Worm (Caenorhabditis elegans): ENCODE data around the gene aly-2.

The aly-2 gene

DNA sequence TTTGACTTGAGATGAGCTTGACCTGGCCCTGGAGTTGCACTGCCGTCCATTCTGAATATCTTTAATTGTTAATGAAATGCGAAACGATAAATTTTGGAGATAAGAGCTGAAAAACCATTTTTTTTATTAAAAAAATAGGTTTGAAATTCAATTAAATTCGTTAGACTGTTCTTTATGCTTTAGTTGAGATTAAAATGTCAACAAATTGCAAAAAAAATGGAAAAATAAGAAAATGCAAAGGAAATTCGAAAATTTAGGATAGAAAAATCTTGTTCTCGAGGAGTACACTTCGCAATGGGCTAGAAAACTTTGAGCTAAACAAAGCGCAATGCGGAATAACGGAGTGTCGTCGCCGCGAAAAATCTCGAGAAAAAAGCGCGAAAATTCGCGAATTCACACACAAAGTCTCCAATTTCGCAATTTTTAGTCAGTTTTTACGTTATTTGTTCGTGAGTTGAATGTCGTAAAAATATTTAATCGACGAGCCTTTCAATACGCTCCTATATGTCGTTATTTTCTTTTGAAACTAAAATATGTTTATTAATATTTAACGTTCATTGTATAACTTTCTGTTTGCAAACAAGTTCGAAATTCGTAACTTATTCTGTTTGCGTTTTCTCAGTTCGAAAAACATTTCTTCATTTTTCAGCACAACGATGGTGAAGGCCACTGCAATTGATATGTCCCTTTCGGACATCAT is at the start of gene aly-2, which contains the start of gene rpb-12:
TSS of gene aly-2 (plus strand) at position 650 of the 700 bp plus-strand sequence.
TSS of gene rpb-12 (minus strand) at position 51 of the 700 bp plus-strand sequence.
- peak; percentile 35 for TF ChIP-seq tbx-2 (tag; optimal IDR thresholded peaks at IDR 0.05)
- no peak for TF ChIP-seq syd-9 (tag; optimal IDR thresholded peaks at IDR 0.05)
- no peak for TF ChIP-seq nhr-232 (tag; optimal IDR thresholded peaks at IDR 0.05)
- peak; percentile 40 for TF ChIP-seq elt-2 (tag; optimal IDR thresholded peaks at IDR 0.05)
- TF ChIP-seq ceh-18 (tag; optimal IDR thresholded peaks at IDR 0.05): no peak
- no peak for TF ChIP-seq hlh-13 (GFP tag; optimal IDR thresholded peaks at IDR 0.05)

ce11 chrIV:9098942-9099341 is 48.3 kb upstream of the aly-2 start, which contains the start of gene gldi-10:
Gene gldi-10, plus strand, starts transcription at chrIV:9099242.
- no peak for TF ChIP-seq tbx-2 (tag; optimal IDR thresholded peaks at IDR 0.05)
- no peak for TF ChIP-seq ceh-31 (tag; optimal IDR thresholded peaks at IDR 0.05)
- TF ChIP-seq lim-6 (tag; optimal IDR thresholded peaks at IDR 0.05): no peak
- no peak for TF ChIP-seq unc-86 (tag; optimal IDR thresholded peaks at IDR 0.05)
- no peak for TF ChIP-seq unc-3 (GFP tag; conservative IDR thresholded peaks at IDR 0.05)
- no peak for TF ChIP-seq unc-3 (tag; optimal IDR thresholded peaks at IDR 0.05)
- TF ChIP-seq pax-1 (tag; optimal IDR thresholded peaks at IDR 0.05): no peak
- TF ChIP-seq odd-2 (tag; optimal IDR thresholded peaks at IDR 0.05): no peak

ce11 chrIV:9100835-9101234 is 46.4 kb upstream of the aly-2 start:
- TF ChIP-seq ref-2 (tag; optimal IDR thresholded peaks at IDR 0.05) (no peak), ceh-2 (tag; optimal IDR thresholded peaks at IDR 0.05) (no peak), pat-9 (tag; optimal IDR thresholded peaks at IDR 0.05) (no peak), K09A11.1 (tag; optimal IDR thresholded peaks at IDR 0.05; ENCODE audit: insufficient read depth) (no peak), zip-5 (tag; optimal IDR thresholded peaks at IDR 0.05) (no peak), pros-1 (tag; optimal IDR thresholded peaks at IDR 0.05) (no peak), hlh-13 (GFP tag; optimal IDR thresholded peaks at IDR 0.05) (no peak), ceh-22 (tag; optimal IDR thresholded peaks at IDR 0.05) (no peak), elt-4 (tag; optimal IDR thresholded peaks at IDR 0.05) (no peak), sdc-2 (tag; optimal IDR thresholded peaks at IDR 0.05) (no peak), ztf-16 (tag; optimal IDR thresholded peaks at IDR 0.05) (no peak), ceh-19 (GFP tag; optimal IDR thresholded peaks at IDR 0.05) (no peak)

DNA sequence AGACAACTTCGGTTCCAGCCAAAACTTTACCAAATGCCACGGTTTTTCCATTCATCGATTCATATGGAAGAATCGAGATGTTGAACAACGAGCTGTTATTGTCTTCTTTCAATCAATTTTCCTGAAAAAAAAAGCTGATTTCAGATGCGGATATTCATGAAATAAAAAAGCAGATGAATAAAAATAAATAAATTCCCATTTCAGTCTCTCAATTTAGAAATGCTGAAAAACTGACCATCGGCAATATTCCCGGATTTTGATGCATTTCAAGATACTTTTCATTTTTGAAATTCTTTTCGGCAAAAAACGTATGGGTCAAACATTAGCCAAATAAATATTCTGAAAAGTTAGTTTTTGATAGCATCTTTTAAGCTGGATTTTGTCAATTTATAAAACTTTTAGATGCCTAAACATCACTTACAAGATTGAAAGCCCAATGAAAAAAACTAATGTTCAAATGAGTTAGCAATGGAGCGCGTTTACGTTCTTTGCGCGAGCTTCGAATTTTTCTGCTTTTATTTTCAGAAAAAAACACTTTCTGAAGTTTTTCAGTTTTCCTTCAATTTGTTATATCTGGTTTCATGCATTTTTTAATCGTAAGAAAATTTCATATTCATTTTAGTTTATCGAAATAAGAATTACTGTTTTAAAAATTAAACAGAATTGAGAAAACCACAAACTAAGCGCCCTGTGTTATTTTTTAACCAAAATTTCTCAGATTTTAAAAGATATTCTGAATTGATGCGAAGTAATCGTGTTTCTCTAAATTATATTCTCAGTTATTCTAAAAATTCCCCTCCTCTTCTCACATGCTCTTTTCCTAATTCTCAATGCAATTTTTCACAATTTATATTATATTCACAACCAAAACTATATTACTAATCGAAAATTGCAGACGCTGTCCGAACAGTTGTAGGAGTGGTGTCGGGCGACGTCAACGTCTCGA is 42.9 kb upstream of the aly-2 start, which contains the start of the genes C01F6.14 and fem-3:
TSS of gene C01F6.14 (minus strand) at position 51 of the 946 bp plus-strand sequence.
TSS of gene fem-3 (plus strand) at position 896 of the 946 bp plus-strand sequence.
- TF ChIP-seq ceh-34 (tag; optimal IDR thresholded peaks at IDR 0.05) (no peak), hlh-30 (tag; optimal IDR thresholded peaks at IDR 0.05; ENCODE audit: insufficient read depth) (no peak), dmd-4 (tag; optimal IDR thresholded peaks at IDR 0.05; ENCODE audit: borderline replicate concordance) (no peak), odd-2 (tag; optimal IDR thresholded peaks at IDR 0.05) (no peak), C38D4.7 (GFP tag; optimal IDR thresholded peaks at IDR 0.05) (no peak), hlh-15 (tag; optimal IDR thresholded peaks at IDR 0.05) (no peak), unc-55 (GFP tag; optimal IDR thresholded peaks at IDR 0.05) (no peak), pat-9 (tag; optimal IDR thresholded peaks at IDR 0.05) (no peak), pha-4 (tag; optimal IDR thresholded peaks at IDR 0.05) (no peak), zip-5 (tag; optimal IDR thresholded peaks at IDR 0.05) (no peak), rnt-1 (tag; optimal IDR thresholded peaks at IDR 0.05) (no peak), unc-3 (GFP tag; conservative IDR thresholded peaks at IDR 0.05) (no peak), unc-3 (tag; optimal IDR thresholded peaks at IDR 0.05) (no peak)
